Fruit fly (Drosophila melanogaster) whole organism, embryonic: ENCODE data around the gene Eip75B.

ENCODE experiments used
- Abd-B ChIP-seq: fragments of 200-800 bp; sonication (Bioruptor generic); optimal IDR thresholded peaks from 2 replicates; lab custom pipeline; 2018; ENCODE audit warnings: missing biosample characterization, mild to moderate bottlenecking, missing genetic modification characterization, moderate library complexity
- Bteb2 ChIP-seq: fragments of 200-800 bp; sonication (Bioruptor generic); optimal IDR thresholded peaks from 2 replicates; lab custom pipeline; 2016; ENCODE audit warnings: missing biosample characterization, missing genetic modification characterization
- CG10274 ChIP-seq: fragments of 200-800 bp; sonication (Bioruptor generic); optimal IDR thresholded peaks from 3 replicates; lab custom pipeline; 2017; ENCODE audit warnings: missing biosample characterization, mild to moderate bottlenecking, missing genetic modification characterization
- CG10979 ChIP-seq: fragments of 200-800 bp; sonication (Bioruptor generic); optimal IDR thresholded peaks from 2 replicates; lab custom pipeline; 2018; ENCODE audit warnings: missing biosample characterization, mild to moderate bottlenecking, missing genetic modification characterization, moderate library complexity
- CG13296 ChIP-seq: fragments of 200-800 bp; sonication (Bioruptor generic); optimal IDR thresholded peaks from 3 replicates; lab custom pipeline; 2018; ENCODE audit warnings: missing biosample characterization, mild to moderate bottlenecking, missing genetic modification characterization
- CG14441 ChIP-seq: fragments of 200-800 bp; sonication (Bioruptor generic); IDR thresholded peaks from 2 replicates; pipeline ENCODE4 v1.3.6; 2022; ENCODE audit warnings: missing biosample characterization, missing genetic modification characterization
- CG14860 ChIP-seq: fragments of 200-800 bp; sonication (Bioruptor generic); IDR thresholded peaks from 3 replicates; pipeline ENCODE4 v1.3.6; 2022; ENCODE audit warnings: missing biosample characterization, missing genetic modification characterization; ENCODE audit not compliant: partially characterized antibody
- CG15601 ChIP-seq: fragments of 200-800 bp; sonication (Bioruptor generic); optimal IDR thresholded peaks from 3 replicates; lab custom pipeline; 2019; ENCODE audit warnings: missing biosample characterization, mild to moderate bottlenecking, missing genetic modification characterization, moderate library complexity
- CG17612 ChIP-seq: fragments of 200-800 bp; sonication (Bioruptor generic); IDR thresholded peaks from 2 replicates; pipeline ENCODE4 v1.3.6; 2022; ENCODE audit warnings: missing biosample characterization, missing genetic modification characterization
- CG17802 ChIP-seq: fragments of 200-800 bp; sonication (Bioruptor generic); optimal IDR thresholded peaks from 2 replicates; lab custom pipeline; 2018; ENCODE audit warnings: missing biosample characterization, mild to moderate bottlenecking, missing genetic modification characterization, moderate library complexity
- CG2202 ChIP-seq: fragments of 200-800 bp; sonication (Bioruptor generic); optimal IDR thresholded peaks from 2 replicates; lab custom pipeline; 2018; ENCODE audit warnings: missing biosample characterization, mild to moderate bottlenecking, missing genetic modification characterization
- CG32767 ChIP-seq: fragments of 200-800 bp; sonication (Bioruptor generic); IDR thresholded peaks from 2 replicates; pipeline ENCODE4 v1.3.6; 2022; ENCODE audit warnings: missing biosample characterization, missing genetic modification characterization
- CG43689 ChIP-seq: fragments of 200-800 bp; sonication (Bioruptor generic); IDR thresholded peaks from 2 replicates; pipeline ENCODE4 v1.3.6; 2022; ENCODE audit warnings: missing biosample characterization, missing genetic modification characterization
- CG4404 ChIP-seq: fragments of 200-800 bp; sonication (Bioruptor generic); IDR thresholded peaks from 2 replicates; pipeline ENCODE4 v1.3.6; 2022; ENCODE audit warnings: missing biosample characterization, missing genetic modification characterization
- CG4730 ChIP-seq: fragments of 200-800 bp; sonication (Bioruptor generic); IDR thresholded peaks from 2 replicates; pipeline ENCODE4 v1.3.6; 2022; ENCODE audit warnings: missing biosample characterization, missing genetic modification characterization
- CG7963 ChIP-seq: fragments of 200-800 bp; sonication (Bioruptor generic); IDR thresholded peaks from 3 replicates; pipeline ENCODE4 v1.3.6; 2022; ENCODE audit warnings: missing biosample characterization, missing genetic modification characterization; ENCODE audit not compliant: partially characterized antibody
- ERR ChIP-seq: fragments of 200-800 bp; sonication (Bioruptor generic); optimal IDR thresholded peaks from 2 replicates; lab custom pipeline; 2016; ENCODE audit warnings: missing biosample characterization, missing genetic modification characterization
- Ets97D ChIP-seq: fragments of 200-800 bp; sonication (Bioruptor generic); optimal IDR thresholded peaks from 3 replicates; lab custom pipeline; 2016; ENCODE audit warnings: missing biosample characterization, missing genetic modification characterization
- H2.0 ChIP-seq: fragments of 200-800 bp; sonication (Bioruptor generic); IDR thresholded peaks from 2 replicates; pipeline ENCODE4 v1.3.6; 2022; ENCODE audit warnings: missing biosample characterization, missing genetic modification characterization
- HLH54F ChIP-seq: fragments of 200-800 bp; sonication (Bioruptor generic); optimal IDR thresholded peaks from 3 replicates; lab custom pipeline; 2016; ENCODE audit warnings: missing biosample characterization, missing genetic modification characterization
- Hey ChIP-seq: fragments of 200-800 bp; sonication (Bioruptor generic); optimal IDR thresholded peaks from 3 replicates; lab custom pipeline; 2018; ENCODE audit warnings: missing biosample characterization, mild to moderate bottlenecking, missing genetic modification characterization
- Kr ChIP-seq: fragments of 200-800 bp; sonication (Bioruptor generic); optimal IDR thresholded peaks from 2 replicates; lab custom pipeline; 2017; ENCODE audit warnings: missing biosample characterization, mild to moderate bottlenecking, missing genetic modification characterization
- Mrtf ChIP-seq: fragments of 200-800 bp; sonication (Bioruptor generic); IDR thresholded peaks from 3 replicates; pipeline ENCODE4 v1.3.6; 2022; ENCODE audit warnings: missing biosample characterization, missing genetic modification characterization
- Myb ChIP-seq: fragments of 200-800 bp; sonication (Bioruptor generic); optimal IDR thresholded peaks from 2 replicates; lab custom pipeline; 2016; ENCODE audit warnings: missing biosample characterization, missing genetic modification characterization
- NC2β ChIP-seq: fragments of 200-800 bp; sonication (Bioruptor generic); optimal IDR thresholded peaks from 2 replicates; lab custom pipeline; 2016; ENCODE audit warnings: missing biosample characterization, missing genetic modification characterization
- Opbp ChIP-seq: fragments of 200-800 bp; sonication (Bioruptor generic); IDR thresholded peaks from 3 replicates; pipeline ENCODE4 v1.3.6; 2022; ENCODE audit warnings: missing biosample characterization, missing genetic modification characterization; ENCODE audit not compliant: partially characterized antibody
- Side ChIP-seq: fragments of 200-800 bp; sonication (Bioruptor generic); optimal IDR thresholded peaks from 2 replicates; lab custom pipeline; 2016; ENCODE audit warnings: missing biosample characterization, missing genetic modification characterization
- Sry-β ChIP-seq: fragments of 200-800 bp; sonication (Bioruptor generic); optimal IDR thresholded peaks from 2 replicates; lab custom pipeline; 2018; ENCODE audit warnings: missing biosample characterization, mild to moderate bottlenecking, missing genetic modification characterization, moderate library complexity
- Usf ChIP-seq: fragments of 200-800 bp; sonication (Bioruptor generic); optimal IDR thresholded peaks from 2 replicates; lab custom pipeline; 2017; ENCODE audit warnings: missing genotype, missing biosample characterization, missing genetic modification characterization
- ab ChIP-seq: fragments of 200-800 bp; sonication (Bioruptor generic); optimal IDR thresholded peaks from 2 replicates; lab custom pipeline; 2016; ENCODE audit warnings: missing biosample characterization, missing genetic modification characterization
- cas ChIP-seq: fragments of 200-800 bp; sonication (Bioruptor generic); IDR thresholded peaks from 2 replicates; pipeline ENCODE4 v1.3.6; 2022; ENCODE audit warnings: missing biosample characterization, missing genetic modification characterization
- croc ChIP-seq: fragments of 200-800 bp; sonication (Bioruptor generic); conservative IDR thresholded peaks from 3 replicates; pipeline ENCODE4 v1.3.6; 2022; ENCODE audit warnings: missing biosample characterization, missing genetic modification characterization
- da ChIP-seq: fragments of 200-800 bp; sonication (Bioruptor generic); optimal IDR thresholded peaks from 2 replicates; lab custom pipeline; 2016; ENCODE audit warnings: missing biosample characterization, missing genetic modification characterization
- dysf ChIP-seq: fragments of 200-800 bp; sonication (Bioruptor generic); IDR thresholded peaks from 3 replicates; pipeline ENCODE4 v1.3.6; 2022; ENCODE audit warnings: missing biosample characterization, missing genetic modification characterization
- emc ChIP-seq: fragments of 200-800 bp; sonication (Bioruptor generic); optimal IDR thresholded peaks from 2 replicates; lab custom pipeline; 2016; ENCODE audit warnings: missing biosample characterization, missing genetic modification characterization
- fru ChIP-seq: fragments of >200 bp; optimal IDR thresholded peaks from 2 replicates; lab custom pipeline; 2017
- hkb ChIP-seq, 2 experiments: fragments of 200-800 bp in 1 of 2; fragments of >200 bp in 1 of 2; sonication (Bioruptor generic) in 1 of 2; IDR thresholded peaks in 1 of 2; optimal IDR thresholded peaks in 1 of 2; 2 replicates each; pipeline versions ENCODE4 v1.3.6 to Lab custom; 2017 to 2022; ENCODE audit warnings: missing biosample characterization in 1 of 2, missing genetic modification characterization in 1 of 2
- jing ChIP-seq: fragments of 200-800 bp; sonication (Bioruptor generic); optimal IDR thresholded peaks from 2 replicates; lab custom pipeline; 2018; ENCODE audit warnings: missing biosample characterization, mild to moderate bottlenecking, missing genetic modification characterization
- jumu ChIP-seq: fragments of 200-800 bp; sonication (Bioruptor generic); optimal IDR thresholded peaks from 3 replicates; lab custom pipeline; 2016; ENCODE audit warnings: missing biosample characterization, missing genetic modification characterization
- knrl ChIP-seq: fragments of 200-800 bp; sonication (Bioruptor generic); IDR thresholded peaks from 3 replicates; pipeline ENCODE4 v1.3.6; 2022; ENCODE audit warnings: missing biosample characterization, missing genetic modification characterization; ENCODE audit not compliant: partially characterized antibody
- lab ChIP-seq: fragments of 200-800 bp; sonication (Bioruptor generic); optimal IDR thresholded peaks from 3 replicates; lab custom pipeline; 2017; ENCODE audit warnings: missing biosample characterization, missing genetic modification characterization, mild to moderate bottlenecking, moderate library complexity, missing genetic modification reagents
- nau ChIP-seq: fragments of 200-800 bp; sonication (Bioruptor generic); optimal IDR thresholded peaks from 3 replicates; lab custom pipeline; 2017; ENCODE audit warnings: missing biosample characterization, mild to moderate bottlenecking, missing genetic modification characterization, missing genetic modification reagents
- nerfin-2 ChIP-seq: fragments of 200-800 bp; sonication (Bioruptor generic); IDR thresholded peaks from 2 replicates; pipeline ENCODE4 v1.3.6; 2022; ENCODE audit warnings: missing biosample characterization, missing genetic modification characterization; ENCODE audit not compliant: partially characterized antibody
- org-1 ChIP-seq: fragments of 200-800 bp; sonication (Bioruptor generic); optimal IDR thresholded peaks from 2 replicates; lab custom pipeline; 2017; ENCODE audit warnings: missing biosample characterization, missing genetic modification characterization
- sc ChIP-seq, 3 experiments: fragments of >200 bp in 2 of 3; fragments of 200-800 bp in 1 of 3; sonication (Bioruptor generic) in 1 of 3; optimal IDR thresholded peaks; 2 replicates in 2 of 3; 3 replicates in 1 of 3; lab custom pipeline; 2017; ENCODE audit warnings: mild to moderate bottlenecking in 1 of 3, missing biosample characterization in 1 of 3, missing genetic modification characterization in 1 of 3, missing genetic modification reagents in 1 of 3
- sug ChIP-seq: fragments of 200-800 bp; optimal IDR thresholded peaks from 2 replicates; lab custom pipeline; 2019; ENCODE audit warnings: missing biosample characterization, mild to moderate bottlenecking, missing genetic modification characterization, moderate library complexity
- usp ChIP-seq: fragments of >200 bp; optimal IDR thresholded peaks from 2 replicates; lab custom pipeline; 2017; ENCODE audit warnings: missing biosample characterization, missing genetic modification characterization
- wor ChIP-seq: fragments of 200-800 bp; sonication (Bioruptor generic); IDR thresholded peaks from 2 replicates; pipeline ENCODE4 v1.3.6; 2022; ENCODE audit warnings: missing biosample characterization, missing genetic modification characterization
- z ChIP-seq: fragments of 200-800 bp; sonication (Bioruptor generic); IDR thresholded peaks from 3 replicates; pipeline ENCODE4 v1.3.6; 2022; ENCODE audit warnings: missing biosample characterization, missing genetic modification characterization

Gene Eip75B

DNA sequence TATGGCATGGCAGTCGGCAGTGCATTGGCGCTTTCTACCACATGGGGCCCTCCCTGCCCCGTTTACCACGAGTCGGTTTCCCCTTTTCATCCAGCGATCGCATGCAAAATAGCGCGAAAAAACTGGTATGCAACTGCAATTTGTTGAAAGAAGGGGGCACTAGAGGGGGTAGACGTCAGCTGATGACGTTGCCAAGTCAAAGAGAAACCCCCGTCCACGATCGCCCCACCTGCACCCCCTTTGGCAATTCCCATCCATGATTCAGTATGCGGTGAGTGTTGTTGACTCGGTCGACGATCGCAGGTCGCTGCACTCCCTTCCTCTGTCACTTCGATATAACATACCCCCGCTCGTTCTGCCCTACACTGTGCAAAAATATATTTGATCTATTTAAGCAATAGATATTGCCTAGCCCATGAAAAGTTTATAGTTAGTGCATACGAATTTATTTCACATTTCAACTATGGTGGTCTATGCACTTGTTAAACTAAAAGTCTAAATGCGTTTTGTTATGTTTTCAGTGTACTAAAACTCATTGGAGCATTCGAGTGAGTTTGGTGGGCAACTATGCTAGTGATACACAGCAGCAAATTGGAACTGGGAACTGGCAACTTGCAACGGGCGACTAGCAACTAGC, 55.6 kb downstream of the Eip75B start (continued):
- TF ChIP-seq CG14441 (GFP tag; lab: Robert Waterston, UW) = no peak
- no peak for TF ChIP-seq da (GFP tag; lab: Kevin White, UChicago)
- peak; percentile 24 for TF ChIP-seq Ets97D (GFP tag; lab: Kevin White, UChicago)
- TF ChIP-seq dysf (GFP tag; lab: Robert Waterston, UW) = peak; percentile 49; the same call in 1 of the 3 replicates
- no peak for TF ChIP-seq cas
- no peak for TF ChIP-seq wor (GFP tag; lab: Robert Waterston, UW)
- no peak for TF ChIP-seq nerfin-2 (GFP tag; lab: Robert Waterston, UW)
- TF ChIP-seq CG14860 (GFP tag; lab: Robert Waterston, UW) = no peak
- peak; percentile 65 for TF ChIP-seq CG17802 (tag; lab: Kevin White, UChicago)
- TF ChIP-seq CG7963 (GFP tag; lab: Robert Waterston, UW) = no peak
- TF ChIP-seq Myb = peak; percentile 29
- no peak for TF ChIP-seq CG43689
- TF ChIP-seq sc (optimal IDR thresholded peaks at IDR 0.05; lab: Kevin White, UChicago) = no peak
- TF ChIP-seq sc (GFP tag; optimal IDR thresholded peaks at IDR 0.05; lab: Kevin White, UChicago) = peak; percentile 77
- TF ChIP-seq z (GFP tag; lab: Robert Waterston, UW) = peak; percentile 65; the same call in 2 of the 3 replicates
- peak; percentile 29 for TF ChIP-seq Bteb2 (GFP tag; lab: Kevin White, UChicago)
- TF ChIP-seq hkb (optimal IDR thresholded peaks at IDR 0.05; lab: Kevin White, UChicago) = no peak
- peak; percentile 60; the same call in 1 of the 2 replicates for TF ChIP-seq hkb (GFP tag; IDR thresholded peaks at IDR 0.05; lab: Robert Waterston, UW)
- no peak for TF ChIP-seq usp (GFP tag; lab: Kevin White, UChicago)
- peak; percentile 66 for TF ChIP-seq Abd-B (GFP tag; lab: Kevin White, UChicago)
- no peak for TF ChIP-seq CG17612 (GFP tag; lab: Robert Waterston, UW)
- peak; percentile 21 for TF ChIP-seq nau (GFP tag; lab: Kevin White, UChicago)
- peak; percentile 56 for TF ChIP-seq org-1
- TF ChIP-seq H2.0 (GFP tag; lab: Robert Waterston, UW) = peak; percentile 50; the same call in 1 of the 2 replicates
- peak; percentile 88 for TF ChIP-seq CG2202 (tag; lab: Kevin White, UChicago)
- 0 out of 2 replicates have a peak, but pooled peaks have one; percentile 33 for TF ChIP-seq CG4730 (GFP tag; lab: Robert Waterston, UW)
- peak; percentile 78 for TF ChIP-seq NC2β (GFP tag; lab: Kevin White, UChicago)
- TF ChIP-seq Mrtf (GFP tag; lab: Robert Waterston, UW) = no peak
- no peak for TF ChIP-seq Hey (tag; lab: Kevin White, UChicago)
- TF ChIP-seq Sry-β (GFP tag; lab: Kevin White, UChicago) = peak; percentile 24
- TF ChIP-seq CG13296 (GFP tag; lab: Kevin White, UChicago) = no peak
- peak; percentile 58; the same call in 1 of the 2 replicates for TF ChIP-seq CG32767 (GFP tag; lab: Robert Waterston, UW)
- TF ChIP-seq sug (tag; lab: Kevin White, UChicago) = no peak
- peak; percentile 72 for TF ChIP-seq croc (GFP tag; lab: Robert Waterston, UW)
- TF ChIP-seq Usf = peak; percentile 52
- TF ChIP-seq ERR (GFP tag; lab: Kevin White, UChicago) = peak; percentile 62
- TF ChIP-seq Side (GFP tag; lab: Kevin White, UChicago) = peak; percentile 74
- no peak for TF ChIP-seq knrl (GFP tag; lab: Robert Waterston, UW)
- TF ChIP-seq HLH54F (GFP tag; lab: Kevin White, UChicago) = peak; percentile 43
- peak; percentile 41 for TF ChIP-seq lab (GFP tag; lab: Kevin White, UChicago)
- TF ChIP-seq Opbp = no peak
- TF ChIP-seq jumu (GFP tag; lab: Kevin White, UChicago) = peak; percentile 78
- TF ChIP-seq CG4404 = no peak; the same call in 1 of the 2 replicates
- no peak for TF ChIP-seq ab (GFP tag; lab: Kevin White, UChicago)
- peak; percentile 87 for TF ChIP-seq CG15601
- peak; percentile 93 for TF ChIP-seq CG10979 (tag; lab: Kevin White, UChicago)
- TF ChIP-seq fru (lab: Kevin White, UChicago) = no peak
- peak; percentile 28 for TF ChIP-seq CG10274 (GFP tag; lab: Kevin White, UChicago)
- no peak for TF ChIP-seq Kr
- TF ChIP-seq jing (GFP tag; lab: Kevin White, UChicago) = peak; percentile 78
- peak; percentile 10 for TF ChIP-seq emc (GFP tag; lab: Kevin White, UChicago)
